Worm (Caenorhabditis elegans) whole organism, early embryonic: ENCODE results near the gene gpcp-2.
A peak's percentile ranks its signal among the peaks of the same experiment; 100 is the strongest.

Experiments used
- B0310.2 ChIP-seq: sonication (generic microtip); optimal IDR thresholded peaks from 2 replicates; lab custom pipeline; 2016; ENCODE audit warnings: mild to moderate bottlenecking, missing genetic modification characterization, missing compliant biosample characterization
- F13C5.2 ChIP-seq: sonication (generic microtip); optimal IDR thresholded peaks from 2 replicates; lab custom pipeline; 2017; ENCODE audit warnings: mild to moderate bottlenecking, missing genetic modification characterization, inconsistent platforms, missing compliant biosample characterization
- aly-1 ChIP-seq: sonication (generic microtip); optimal IDR thresholded peaks from 2 replicates; lab custom pipeline; 2016; ENCODE audit warnings: missing genetic modification characterization, missing compliant biosample characterization
- ama-1 ChIP-seq: fragments of 150-350 bp; optimal IDR thresholded peaks from 2 replicates; lab custom pipeline; 2014
- ceh-13 ChIP-seq: fragments of 200-800 bp; sonication (Bioruptor generic); optimal IDR thresholded peaks from 2 replicates; lab custom pipeline; 2018; ENCODE audit warnings: mild to moderate bottlenecking, missing genetic modification characterization, missing compliant biosample characterization
- ceh-36 ChIP-seq: sonication (generic microtip); optimal IDR thresholded peaks from 2 replicates; lab custom pipeline; 2016; ENCODE audit warnings: missing genetic modification characterization, inconsistent platforms, missing compliant biosample characterization
- ets-7 ChIP-seq: sonication (generic microtip); optimal IDR thresholded peaks from 2 replicates; lab custom pipeline; 2016; ENCODE audit warnings: missing genotype, missing genetic modification characterization, missing compliant biosample characterization
- flt-1 ChIP-seq: fragments of 200-800 bp; sonication (Bioruptor generic); IDR thresholded peaks from 2 replicates; pipeline ENCODE4 v1.3.6; 2022; ENCODE audit warnings: missing genetic modification characterization, missing compliant biosample characterization
- hmbx-1 ChIP-seq: sonication (generic microtip); optimal IDR thresholded peaks from 2 replicates; lab custom pipeline; 2016; ENCODE audit warnings: mild to moderate bottlenecking, missing genetic modification characterization, missing compliant biosample characterization
- hmg-4 ChIP-seq: fragments of 200-800 bp; sonication (Bioruptor generic); optimal IDR thresholded peaks from 2 replicates; lab custom pipeline; 2018; ENCODE audit warnings: mild to moderate bottlenecking, missing genetic modification characterization, missing compliant biosample characterization
- hnd-1 ChIP-seq: sonication (generic microtip); optimal IDR thresholded peaks from 2 replicates; lab custom pipeline; 2016; ENCODE audit warnings: missing genetic modification characterization, missing compliant biosample characterization
- pes-1 ChIP-seq: fragments of 200-800 bp; sonication (Bioruptor generic); IDR thresholded peaks from 2 replicates; pipeline ENCODE4 v1.3.6; 2022; ENCODE audit warnings: missing genetic modification reagents, missing genetic modification characterization, missing compliant biosample characterization
- scrt-1 ChIP-seq: fragments of 200-800 bp; sonication (Bioruptor generic); IDR thresholded peaks from 2 replicates; pipeline ENCODE4 v1.3.6; 2022; ENCODE audit warnings: missing genetic modification characterization, missing compliant biosample characterization
- sea-1 ChIP-seq: fragments of 200-800 bp; sonication (Bioruptor generic); conservative IDR thresholded peaks from 2 replicates; pipeline ENCODE4 v1.3.6; 2022; ENCODE audit warnings: missing genetic modification characterization, missing compliant biosample characterization
- tbx-11 ChIP-seq: fragments of 200-800 bp; sonication (Bioruptor generic); IDR thresholded peaks from 2 replicates; pipeline ENCODE4 v1.3.6; 2022; ENCODE audit warnings: missing genetic modification characterization, missing compliant biosample characterization
- tbx-37 ChIP-seq: fragments of 200-800 bp; sonication (Bioruptor generic); conservative IDR thresholded peaks from 2 replicates; pipeline ENCODE4 v1.3.6; 2022; ENCODE audit warnings: missing genetic modification reagents, missing genetic modification characterization, missing compliant biosample characterization
- tra-4 ChIP-seq: sonication (generic microtip); optimal IDR thresholded peaks from 2 replicates; lab custom pipeline; 2017; ENCODE audit warnings: missing genetic modification characterization, missing compliant biosample characterization

The gpcp-2 gene

ce11 chrII:8073222-8073621 is at the start of gene gpcp-2:
Gene gpcp-2 (minus strand): TSS chrII:8073374.
- TF ChIP-seq B0310.2, result no peak

ce11 chrII:8117426-8117825 is 44.3 kb upstream of the gpcp-2 start:
- TF ChIP-seq ama-1 (lab: Kevin White, UChicago) (no peak), tbx-37 (GFP tag; lab: Robert Waterston, UW) (no peak), aly-1 (tag; lab: Kevin White, UChicago) (no peak), B0310.2 (no peak), ceh-13 (no peak), sea-1 (GFP tag; lab: Robert Waterston, UW) (no peak), hnd-1 (tag; lab: Kevin White, UChicago) (no peak), tbx-11 (GFP tag; lab: Robert Waterston, UW) (no peak), tra-4 (tag; lab: Kevin White, UChicago) (no peak), scrt-1 (GFP tag; lab: Robert Waterston, UW) (no peak), ceh-36 (no peak), hmg-4 (GFP tag; lab: Kevin White, UChicago) (no peak), pes-1 (GFP tag; lab: Robert Waterston, UW) (no peak)

DNA sequence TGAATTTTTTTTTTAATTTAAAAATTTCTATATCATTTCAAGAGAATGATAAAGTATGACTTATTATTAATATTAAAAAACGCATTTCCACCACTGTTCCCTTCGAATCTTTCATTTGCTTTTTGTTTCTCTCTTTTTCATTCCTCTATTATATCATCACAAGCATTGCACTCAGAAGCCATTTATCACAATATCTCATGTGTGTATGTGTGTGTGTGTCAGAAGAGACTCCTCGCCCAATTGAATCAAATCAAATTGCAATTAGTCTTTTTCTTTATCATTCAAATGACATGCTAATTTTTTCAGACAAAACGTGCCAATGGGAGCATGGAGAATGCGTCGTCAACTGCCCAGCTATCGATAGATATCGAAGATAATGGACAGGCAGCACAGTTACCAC is 43.0 kb upstream of the gpcp-2 start, which contains the start of gene unc-105:
Gene unc-105, plus strand, starts transcription at position 301 of the 400 bp plus-strand sequence.
- TF ChIP-seq tra-4 (tag; lab: Kevin White, UChicago) (no peak), sea-1 (GFP tag; lab: Robert Waterston, UW) (no peak), pes-1 (GFP tag; lab: Robert Waterston, UW) (no peak), ceh-13 (no peak), hmbx-1 (no peak), tbx-37 (GFP tag; lab: Robert Waterston, UW) (no peak), hnd-1 (tag; lab: Kevin White, UChicago) (no peak), scrt-1 (GFP tag; lab: Robert Waterston, UW) (no peak), ama-1 (lab: Kevin White, UChicago) (no peak), ceh-36 (no peak), F13C5.2 (tag; lab: Kevin White, UChicago) (no peak), B0310.2 (no peak), hmg-4 (GFP tag; lab: Kevin White, UChicago) (no peak), flt-1 (no peak)

ce11 chrII:8112063-8112462 is 38.9 kb upstream of the gpcp-2 start, which contains the start of gene lron-4:
Gene lron-4 (minus strand): TSS chrII:8112163.
- TF ChIP-seq flt-1 (no peak), ets-7 (tag; lab: Kevin White, UChicago) (no peak), sea-1 (GFP tag; lab: Robert Waterston, UW) (no peak), ceh-36 (no peak), hmg-4 (GFP tag; lab: Kevin White, UChicago) (no peak), pes-1 (GFP tag; lab: Robert Waterston, UW) (no peak), hmbx-1 (no peak), tbx-11 (GFP tag; lab: Robert Waterston, UW) (no peak), F13C5.2 (tag; lab: Kevin White, UChicago) (no peak), tbx-37 (GFP tag; lab: Robert Waterston, UW) (no peak), scrt-1 (GFP tag; lab: Robert Waterston, UW) (no peak), B0310.2 (no peak), hnd-1 (tag; lab: Kevin White, UChicago) (no peak), aly-1 (tag; lab: Kevin White, UChicago) (no peak)

ce11 chrII:8106921-8107695 is 33.9 kb upstream of the gpcp-2 start, which contains the start of the genes chst-1 and C41C4.9:
Gene chst-1 (minus strand): TSS chrII:8106971.
Gene C41C4.9 (plus strand): TSS chrII:8107645.
- TF ChIP-seq tbx-37 (GFP tag; lab: Robert Waterston, UW), result peak; percentile 90
- peak; percentile 92 for TF ChIP-seq F13C5.2 (tag; lab: Kevin White, UChicago)
- peak; percentile 96 for TF ChIP-seq sea-1 (GFP tag; lab: Robert Waterston, UW)
- peak; percentile 94 for TF ChIP-seq ceh-36
- TF ChIP-seq tra-4 (tag; lab: Kevin White, UChicago), result peak; percentile 80
- TF ChIP-seq flt-1, result peak; percentile 96
- TF ChIP-seq hmbx-1, result peak; percentile 79
- peak; percentile 94 for TF ChIP-seq scrt-1 (GFP tag; lab: Robert Waterston, UW)
- peak; percentile 88 for TF ChIP-seq hnd-1 (tag; lab: Kevin White, UChicago)
- no peak; the same call in 1 of the 2 replicates for TF ChIP-seq pes-1 (GFP tag; lab: Robert Waterston, UW)
- TF ChIP-seq B0310.2, result peak; percentile 92
- peak; percentile 95 for TF ChIP-seq tbx-11 (GFP tag; lab: Robert Waterston, UW)
- peak; percentile 91 for TF ChIP-seq ceh-13
- TF ChIP-seq ets-7 (tag; lab: Kevin White, UChicago), result peak; percentile 92
- TF ChIP-seq hmg-4 (GFP tag; lab: Kevin White, UChicago), result peak; percentile 98
- TF ChIP-seq ama-1 (lab: Kevin White, UChicago), result no peak
- peak; percentile 94 for TF ChIP-seq aly-1 (tag; lab: Kevin White, UChicago)

DNA sequence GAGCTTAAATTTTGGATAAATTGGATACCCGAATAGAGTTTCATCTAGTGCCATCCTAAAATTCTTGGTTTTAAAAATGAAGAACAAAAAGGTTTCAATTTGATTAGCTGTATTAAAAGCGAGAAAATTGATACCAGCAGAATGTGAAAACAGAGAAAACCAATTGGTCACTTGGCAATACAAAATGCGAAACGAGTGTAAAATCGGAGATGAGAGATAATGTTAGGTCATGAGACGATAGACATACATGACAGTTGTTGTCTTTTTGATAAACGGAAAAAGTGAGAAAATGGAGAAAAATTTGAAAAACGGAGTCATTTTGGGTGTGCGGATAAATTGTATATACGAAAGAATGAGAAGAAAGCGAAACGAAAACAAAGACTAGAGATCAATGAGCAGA is 31.8 kb upstream of the gpcp-2 start, which contains the start of gene sfxn-5:
Gene sfxn-5, minus strand, starts transcription at position 55 of the 400 bp plus-strand sequence.
- TF ChIP-seq scrt-1 (GFP tag; lab: Robert Waterston, UW) (no peak), ceh-13 (no peak), aly-1 (tag; lab: Kevin White, UChicago) (no peak)

ce11 chrII:8102041-8102440 is 28.9 kb upstream of the gpcp-2 start, which contains the start of gene sre-2:
Gene sre-2 (minus strand): TSS chrII:8102141.
- TF ChIP-seq F13C5.2 (tag; lab: Kevin White, UChicago) (no peak), hmbx-1 (no peak), hnd-1 (tag; lab: Kevin White, UChicago) (no peak), ets-7 (tag; lab: Kevin White, UChicago) (no peak), scrt-1 (GFP tag; lab: Robert Waterston, UW) (no peak), ama-1 (lab: Kevin White, UChicago) (no peak), aly-1 (tag; lab: Kevin White, UChicago) (no peak), B0310.2 (no peak), tbx-11 (GFP tag; lab: Robert Waterston, UW) (no peak), tbx-37 (GFP tag; lab: Robert Waterston, UW) (no peak)
